Worm (Caenorhabditis elegans): ENCODE data around the gene R07B1.8.

R07B1.8 gene

ce11 chrX:9872554-9872953 is at the start of gene R07B1.8:
Gene R07B1.8, minus strand, starts transcription at chrX:9872654.
- TF ChIP-seq Y22D7AL.16 (tag; optimal IDR thresholded peaks at IDR 0.05) (no peak), sox-4 (tag; optimal IDR thresholded peaks at IDR 0.05) (no peak), C38D4.7 (GFP tag; optimal IDR thresholded peaks at IDR 0.05) (no peak), K09A11.1 (tag; optimal IDR thresholded peaks at IDR 0.05; ENCODE audit: insufficient read depth) (no peak), pag-3 (tag; optimal IDR thresholded peaks at IDR 0.05; ENCODE audit: borderline replicate concordance) (no peak), ceh-6 (GFP tag; optimal IDR thresholded peaks at IDR 0.05) (no peak), pax-1 (tag; optimal IDR thresholded peaks at IDR 0.05) (no peak), ttx-3 (tag; optimal IDR thresholded peaks at IDR 0.05) (no peak), pha-4 (tag; optimal IDR thresholded peaks at IDR 0.05) (no peak)

ce11 chrX:9921257-9921656 is 48.8 kb upstream of the R07B1.8 start, which contains the start of gene C17G1.2:
Gene C17G1.2, plus strand, starts transcription at chrX:9921557.
- no peak for TF ChIP-seq hlh-8 (tag; optimal IDR thresholded peaks at IDR 0.05)
- no peak for TF ChIP-seq Y22D7AL.16 (tag; optimal IDR thresholded peaks at IDR 0.05)
- TF ChIP-seq T23F11.4 (GFP tag; optimal IDR thresholded peaks at IDR 0.05), result no peak
- TF ChIP-seq pqm-1 (tag; optimal IDR thresholded peaks at IDR 0.05), result no peak
- TF ChIP-seq ceh-14 (tag; optimal IDR thresholded peaks at IDR 0.05), result no peak
- no peak for TF ChIP-seq odd-2 (tag; optimal IDR thresholded peaks at IDR 0.05)

ce11 chrX:9918997-9919396 is 46.5 kb upstream of the R07B1.8 start, which contains the start of gene folr-1:
Gene folr-1, plus strand, starts transcription at chrX:9919297.
- TF ChIP-seq mec-3 (tag; optimal IDR thresholded peaks at IDR 0.05; ENCODE audit: borderline replicate concordance), result no peak
- TF ChIP-seq lin-11 (tag; optimal IDR thresholded peaks at IDR 0.05), result no peak
- no peak for TF ChIP-seq hlh-6 (tag; optimal IDR thresholded peaks at IDR 0.05)
- TF ChIP-seq sdc-2 (tag; optimal IDR thresholded peaks at IDR 0.05), result no peak
- no peak for TF ChIP-seq pqm-1 (tag; optimal IDR thresholded peaks at IDR 0.05)
- no peak for TF ChIP-seq unc-3 (GFP tag; conservative IDR thresholded peaks at IDR 0.05)
- TF ChIP-seq unc-3 (tag; optimal IDR thresholded peaks at IDR 0.05), result no peak
- TF ChIP-seq unc-86 (tag; optimal IDR thresholded peaks at IDR 0.05), result no peak
- no peak for TF ChIP-seq ahr-1 (tag; optimal IDR thresholded peaks at IDR 0.05)
- TF ChIP-seq K09A11.1 (tag; optimal IDR thresholded peaks at IDR 0.05; ENCODE audit: insufficient read depth), result no peak
- TF ChIP-seq pat-9 (tag; optimal IDR thresholded peaks at IDR 0.05), result no peak
- TF ChIP-seq hlh-13 (GFP tag; optimal IDR thresholded peaks at IDR 0.05), result no peak

ce11 chrX:9917362-9917761 is 44.9 kb upstream of the R07B1.8 start, which contains the start of gene F21G4.6:
Gene F21G4.6, minus strand, starts transcription at chrX:9917448.
- peak; percentile 23 for TF ChIP-seq zip-5 (tag; optimal IDR thresholded peaks at IDR 0.05)
- TF ChIP-seq ceh-31 (tag; optimal IDR thresholded peaks at IDR 0.05), result peak; percentile 47
- TF ChIP-seq che-1 (tag; optimal IDR thresholded peaks at IDR 0.05), result no peak
- no peak for TF ChIP-seq hlh-13 (GFP tag; optimal IDR thresholded peaks at IDR 0.05)
- TF ChIP-seq ceh-45 (GFP tag; IDR thresholded peaks at IDR 0.05), result no peak
- TF ChIP-seq hlh-8 (tag; optimal IDR thresholded peaks at IDR 0.05), result peak; percentile 3
- no peak for TF ChIP-seq elt-4 (tag; optimal IDR thresholded peaks at IDR 0.05)
- no peak for TF ChIP-seq ref-2 (tag; optimal IDR thresholded peaks at IDR 0.05)
- TF ChIP-seq odd-2 (tag; optimal IDR thresholded peaks at IDR 0.05), result no peak
- TF ChIP-seq hlh-30 (tag; optimal IDR thresholded peaks at IDR 0.05; ENCODE audit: insufficient read depth), result no peak
- TF ChIP-seq T23F11.4 (GFP tag; optimal IDR thresholded peaks at IDR 0.05), result no peak
- TF ChIP-seq fkh-6 (tag; optimal IDR thresholded peaks at IDR 0.05), result peak; percentile 20
- no peak for TF ChIP-seq fax-1 (tag; optimal IDR thresholded peaks at IDR 0.05)
- TF ChIP-seq ceh-2 (tag; optimal IDR thresholded peaks at IDR 0.05), result peak; percentile 57
- TF ChIP-seq elt-2 (tag; optimal IDR thresholded peaks at IDR 0.05), result peak; percentile 11
- TF ChIP-seq tbx-2 (tag; optimal IDR thresholded peaks at IDR 0.05), result peak; percentile 66
- peak; percentile 28 for TF ChIP-seq ets-4 (tag; optimal IDR thresholded peaks at IDR 0.05)
- TF ChIP-seq tbx-7 (tag; optimal IDR thresholded peaks at IDR 0.05), result peak; percentile 24
